Worm (Caenorhabditis elegans) whole organism, midembryonic: ENCODE data around the gene sre-14.

ENCODE experiments used
- T22C8.4 ChIP-seq: fragments of 200-800 bp; sonication (Bioruptor generic); IDR thresholded peaks from 2 replicates; pipeline ENCODE4 v1.3.6; 2022; ENCODE audit warnings: missing genetic modification characterization, missing compliant biosample characterization
- cog-1 ChIP-seq: sonication (generic microtip); optimal IDR thresholded peaks from 2 replicates; lab custom pipeline; 2016; ENCODE audit warnings: missing genetic modification characterization, missing compliant biosample characterization
- flt-1 ChIP-seq: fragments of 200-800 bp; sonication (Bioruptor generic); IDR thresholded peaks from 2 replicates; pipeline ENCODE4 v1.3.6; 2022; ENCODE audit warnings: missing genetic modification characterization, missing compliant biosample characterization
- klf-2 ChIP-seq: fragments of 200-800 bp; sonication (Bioruptor generic); conservative IDR thresholded peaks from 2 replicates; pipeline ENCODE4 v1.3.6; 2022; ENCODE audit warnings: missing genetic modification reagents, missing genetic modification characterization, missing compliant biosample characterization
- med-1 ChIP-seq: sonication (generic microtip); optimal IDR thresholded peaks from 2 replicates; lab custom pipeline; 2017; ENCODE audit warnings: missing genetic modification characterization, mild to moderate bottlenecking, missing compliant biosample characterization, antibody characterized with exemption, missing genetic modification reagents; ENCODE audit not compliant: insufficient read depth
- tab-1 ChIP-seq: fragments of 200-800 bp; sonication (Bioruptor generic); IDR thresholded peaks from 2 replicates; pipeline ENCODE4 v1.3.6; 2022; ENCODE audit warnings: missing genetic modification characterization, missing compliant biosample characterization
- ztf-23 ChIP-seq: fragments of 200-800 bp; sonication (Bioruptor generic); IDR thresholded peaks from 2 replicates; pipeline ENCODE4 v1.3.6; 2022; ENCODE audit warnings: missing genetic modification reagents, missing genetic modification characterization, missing compliant biosample characterization
- ztf-29 ChIP-seq: fragments of 200-800 bp; sonication (Bioruptor generic); IDR thresholded peaks from 2 replicates; pipeline ENCODE4 v1.3.6; 2022; ENCODE audit warnings: missing genetic modification reagents, missing genetic modification characterization, missing compliant biosample characterization

ce11 chrIV:12275892-12276291 lies 14.6 kb upstream of the sre-14 start, which contains the start of gene vps-8:
- TF ChIP-seq med-1 (GFP tag; lab: Kevin White, UChicago) (no peak), flt-1 (GFP tag; lab: Robert Waterston, UW) (no peak), ztf-23 (no peak), tab-1 (no peak), klf-2 (GFP tag; lab: Robert Waterston, UW) (no peak), cog-1 (tag; lab: Kevin White, UChicago) (no peak), ztf-29 (GFP tag; lab: Robert Waterston, UW) (no peak), T22C8.4 (no peak)
